Fruit fly (Drosophila melanogaster): ENCODE results near the gene Pdp1.

The Pdp1 gene

DNA sequence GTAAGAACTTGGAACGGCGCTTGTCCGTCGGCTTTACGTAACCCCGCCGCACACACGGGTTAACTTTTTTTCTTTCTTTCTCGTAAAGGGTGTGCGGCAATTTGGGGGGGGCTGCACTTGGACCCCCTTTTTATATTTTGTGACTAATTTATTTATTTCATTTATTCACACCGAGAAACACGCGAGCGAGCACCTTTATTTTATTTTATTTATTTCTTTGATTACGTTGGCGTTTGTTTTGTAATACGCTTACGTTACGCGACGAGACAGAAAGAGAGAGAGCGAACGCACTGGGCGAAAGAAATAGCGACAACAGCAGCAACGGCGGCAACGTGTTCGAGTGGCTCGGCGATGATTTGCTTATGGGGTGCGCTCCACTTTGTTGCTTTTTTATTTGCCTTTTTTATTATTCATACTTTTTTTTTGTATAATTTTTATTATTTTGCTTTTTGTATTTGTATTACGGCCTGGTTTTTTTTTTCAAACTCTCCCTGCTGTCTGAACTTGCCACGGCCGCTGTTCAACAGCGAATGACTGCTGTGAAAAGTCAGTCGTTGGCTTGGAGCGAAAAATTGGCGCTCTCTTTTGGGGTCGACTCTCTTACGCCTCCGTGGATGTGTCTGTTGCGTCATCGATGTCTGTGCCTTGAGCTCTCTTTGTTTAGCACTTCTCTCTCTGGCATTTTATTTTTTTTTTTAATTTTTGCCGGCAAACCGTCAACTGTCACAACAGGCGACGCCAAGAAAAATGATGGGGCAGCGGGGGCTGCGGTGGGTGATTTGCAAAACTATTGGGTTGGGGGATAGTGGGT lies 57.7 kb downstream of the Pdp1 start, which contains the start of gene CG32369 (continued):
- TF ChIP-seq CG12299 (tag; optimal IDR thresholded peaks at IDR 0.05): no peak
- TF ChIP-seq kah (GFP tag; optimal IDR thresholded peaks at IDR 0.05): no peak
- TF ChIP-seq Eip74EF (GFP tag; optimal IDR thresholded peaks at IDR 0.05): no peak
- TF ChIP-seq Pdp1 (GFP tag; optimal IDR thresholded peaks at IDR 0.05): peak in 1 of 2 experiments; percentile 100
- TF ChIP-seq fd96Cb (tag; optimal IDR thresholded peaks at IDR 0.05): no peak
- peak; percentile 75 for TF ChIP-seq corto (GFP tag; optimal IDR thresholded peaks at IDR 0.05)
- no peak for TF ChIP-seq nerfin-1 (tag; optimal IDR thresholded peaks at IDR 0.05)
- TF ChIP-seq pho (GFP tag; optimal IDR thresholded peaks at IDR 0.05): peak; percentile 0
- no peak for TF ChIP-seq fd3F (GFP tag; optimal IDR thresholded peaks at IDR 0.05)
- no peak for TF ChIP-seq CG8944 (GFP tag; optimal IDR thresholded peaks at IDR 0.05)
- no peak for TF ChIP-seq CG7745 (tag; optimal IDR thresholded peaks at IDR 0.05)
- no peak for TF ChIP-seq ac (GFP tag; optimal IDR thresholded peaks at IDR 0.05)
- TF ChIP-seq cwo (GFP tag; optimal IDR thresholded peaks at IDR 0.05): peak; percentile 37
- TF ChIP-seq CG15479 (GFP tag; optimal IDR thresholded peaks at IDR 0.05): no peak
- TF ChIP-seq Atf3 (GFP tag; optimal IDR thresholded peaks at IDR 0.05): no peak
- no peak for TF ChIP-seq CG2875 (GFP tag; optimal IDR thresholded peaks at IDR 0.05)
- no peak for TF ChIP-seq Deaf1 (tag; optimal IDR thresholded peaks at IDR 0.05)
- TF ChIP-seq CG12104 (GFP tag; optimal IDR thresholded peaks at IDR 0.05): no peak
- TF ChIP-seq chinmo (GFP tag; IDR thresholded peaks at IDR 0.05; ENCODE audit: partially characterized antibody): peak; percentile 91
- no peak for TF ChIP-seq CG8089 (GFP tag; optimal IDR thresholded peaks at IDR 0.05)
- TF ChIP-seq CG12769 (tag; optimal IDR thresholded peaks at IDR 0.05): no peak
- TF ChIP-seq Dip3 (GFP tag; optimal IDR thresholded peaks at IDR 0.05): no peak
- peak; percentile 52 for TF ChIP-seq CG10321 (GFP tag; IDR thresholded peaks at IDR 0.05)
- no peak for TF ChIP-seq Ptx1 (GFP tag; IDR thresholded peaks at IDR 0.05)
- TF ChIP-seq crol (GFP tag; IDR thresholded peaks at IDR 0.05): peak; percentile 91; the same call in 1 of the 2 replicates
- TF ChIP-seq z (GFP tag; IDR thresholded peaks at IDR 0.05): no peak
- peak; percentile 30; the same call in 1 of the 2 replicates for TF ChIP-seq CG7372 (GFP tag; IDR thresholded peaks at IDR 0.05)
- no peak for TF ChIP-seq Hr78 (GFP tag; optimal IDR thresholded peaks at IDR 0.05)
- TF ChIP-seq bigmax (GFP tag; optimal IDR thresholded peaks at IDR 0.05): no peak
- TF ChIP-seq gsb (GFP tag; IDR thresholded peaks at IDR 0.05): no peak
- no peak for TF ChIP-seq CG4730 (GFP tag; IDR thresholded peaks at IDR 0.05)
- TF ChIP-seq exex (tag; optimal IDR thresholded peaks at IDR 0.05): peak; percentile 4
- TF ChIP-seq pb (GFP tag; optimal IDR thresholded peaks at IDR 0.05): no peak
- no peak for TF ChIP-seq ind (GFP tag; optimal IDR thresholded peaks at IDR 0.05)
- no peak for TF ChIP-seq CG31388 (GFP tag; optimal IDR thresholded peaks at IDR 0.05)
- TF ChIP-seq org-1 (GFP tag; optimal IDR thresholded peaks at IDR 0.05): no peak
- no peak for TF ChIP-seq CG4424 (GFP tag; optimal IDR thresholded peaks at IDR 0.05)
- peak; percentile 4 for TF ChIP-seq CG16863 (GFP tag; optimal IDR thresholded peaks at IDR 0.05)
- TF ChIP-seq NFAT (GFP tag; IDR thresholded peaks at IDR 0.05): no peak
- no peak for TF ChIP-seq CG4820 (GFP tag; optimal IDR thresholded peaks at IDR 0.05)
- TF ChIP-seq abd-A (tag; optimal IDR thresholded peaks at IDR 0.05): peak; percentile 75
- 0 out of 2 replicates have a peak, but pooled peaks have one; percentile 23 for TF ChIP-seq MBD-R2 (GFP tag; IDR thresholded peaks at IDR 0.05)
- peak; percentile 8; the same call in 1 of the 2 replicates for TF ChIP-seq CG14014 (GFP tag; IDR thresholded peaks at IDR 0.05)
- TF ChIP-seq sna (GFP tag; IDR thresholded peaks at IDR 0.05; ENCODE audit: partially characterized antibody): 0 out of 2 replicates have a peak, but pooled peaks have one; percentile 20
- TF ChIP-seq ci (GFP tag; IDR thresholded peaks at IDR 0.05): peak; percentile 59; the same call in 1 of the 3 replicates
- TF ChIP-seq slbo (GFP tag; IDR thresholded peaks at IDR 0.05): peak; percentile 48
- peak; percentile 24 for TF ChIP-seq Xbp1 (GFP tag; optimal IDR thresholded peaks at IDR 0.05)
- TF ChIP-seq zfh2 (GFP tag; optimal IDR thresholded peaks at IDR 0.05): no peak
